Worm (Caenorhabditis elegans): ENCODE data around the gene Y55F3AR.2.

- no peak for TF ChIP-seq ama-1 (optimal IDR thresholded peaks at IDR 0.05)
- no peak for TF ChIP-seq tbx-11 (GFP tag; IDR thresholded peaks at IDR 0.05)
- no peak for TF ChIP-seq F13C5.2 (tag; optimal IDR thresholded peaks at IDR 0.05)
- no peak for TF ChIP-seq sea-1 (GFP tag; conservative IDR thresholded peaks at IDR 0.05)
- TF ChIP-seq ets-7 (tag; optimal IDR thresholded peaks at IDR 0.05): no peak
- no peak for TF ChIP-seq B0310.2 (tag; optimal IDR thresholded peaks at IDR 0.05)
- TF ChIP-seq tbx-37 (GFP tag; conservative IDR thresholded peaks at IDR 0.05): no peak
- no peak for TF ChIP-seq ceh-36 (tag; optimal IDR thresholded peaks at IDR 0.05)
- TF ChIP-seq flt-1 (GFP tag; IDR thresholded peaks at IDR 0.05): no peak
- TF ChIP-seq hmg-4 (GFP tag; optimal IDR thresholded peaks at IDR 0.05): no peak
- no peak for TF ChIP-seq tra-4 (tag; optimal IDR thresholded peaks at IDR 0.05)
- no peak for TF ChIP-seq aly-1 (tag; optimal IDR thresholded peaks at IDR 0.05)
- no peak for TF ChIP-seq scrt-1 (GFP tag; IDR thresholded peaks at IDR 0.05)
Measured at ce11 chrIV:1136658-1137057, 42.3 kb downstream of the Y55F3AR.2 start, which contains the start of gene C44B12.6.

Measured in whole organism, early embryonic.